Worm (Caenorhabditis elegans) whole organism, L1 larva: Measurements from ENCODE around the gene pdl-1.

Experiments used
- ama-1 ChIP-seq: fragments of 150-350 bp; optimal IDR thresholded peaks from 2 replicates; lab custom pipeline; 2014
- ceh-82 ChIP-seq, 3 experiments: fragments of 150-350 bp in 1 of 3; sonication (generic microtip) in 2 of 3; optimal IDR thresholded peaks; 2 replicates each; lab custom pipeline; 2014 to 2017; ENCODE audit warnings: missing biosample characterization in 3 of 3, missing genetic modification characterization in 3 of 3
- ces-1 ChIP-seq: fragments of 150-350 bp; optimal IDR thresholded peaks from 2 replicates; lab custom pipeline; 2014; ENCODE audit warnings: missing biosample characterization, missing genetic modification reagents, missing genetic modification characterization
- efl-3 ChIP-seq: fragments of 200-800 bp; sonication (Bioruptor generic); optimal IDR thresholded peaks from 2 replicates; lab custom pipeline; 2018; ENCODE audit warnings: mild to moderate bottlenecking, missing genetic modification characterization, missing compliant biosample characterization
- fos-1 ChIP-seq: fragments of 150-350 bp; optimal IDR thresholded peaks from 2 replicates; lab custom pipeline; 2014; ENCODE audit warnings: missing biosample characterization, missing genetic modification characterization
- isw-1 ChIP-seq: fragments of 200-800 bp; sonication (Bioruptor generic); IDR thresholded peaks from 2 replicates; pipeline ENCODE4 v1.3.6; 2022; ENCODE audit warnings: missing genetic modification characterization, missing compliant biosample characterization
- lin-35 ChIP-seq, 2 experiments: fragments of 150-350 bp; optimal IDR thresholded peaks; 2 replicates each; lab custom pipeline; 2014; ENCODE audit warnings: missing biosample characterization in 2 of 2, missing genetic modification characterization in 2 of 2, missing genetic modification reagents in 2 of 2
- lin-39 ChIP-seq: fragments of 150-350 bp; optimal IDR thresholded peaks from 2 replicates; lab custom pipeline; 2014; ENCODE audit warnings: missing biosample characterization, missing genetic modification reagents, missing genetic modification characterization
- nhr-11 ChIP-seq: fragments of 150-350 bp; optimal IDR thresholded peaks from 2 replicates; lab custom pipeline; 2014; ENCODE audit warnings: missing biosample characterization, missing genetic modification characterization
- nhr-77 ChIP-seq: fragments of 150-350 bp; optimal IDR thresholded peaks from 2 replicates; lab custom pipeline; 2014; ENCODE audit warnings: missing biosample characterization, missing genetic modification characterization
- sptf-1 ChIP-seq: fragments of 150-350 bp; optimal IDR thresholded peaks from 2 replicates; lab custom pipeline; 2014; ENCODE audit warnings: missing biosample characterization, missing genetic modification characterization
- ztf-11 ChIP-seq, 2 experiments: sonication (generic microtip); optimal IDR thresholded peaks; 2 replicates each; lab custom pipeline; 2016 to 2017; ENCODE audit warnings: missing genetic modification characterization in 2 of 2, missing biosample characterization in 1 of 2, missing compliant biosample characterization in 1 of 2

- TF ChIP-seq ama-1 (no peak), lin-35 (GFP tag; optimal IDR thresholded peaks at IDR 0.05; lab: Kevin White, UChicago) (peak in 1 of 2 experiments; percentile 30), efl-3 (GFP tag; lab: Kevin White, UChicago) (no peak), nhr-11 (tag; lab: Kevin White, UChicago) (no peak), fos-1 (tag; lab: Kevin White, UChicago) (no peak), isw-1 (GFP tag; lab: Robert Waterston, UW) (no peak), ces-1 (GFP tag; lab: Kevin White, UChicago) (no peak), lin-39 (tag; lab: Kevin White, UChicago) (no peak), sptf-1 (no peak), ztf-11 (tag; optimal IDR thresholded peaks at IDR 0.05; lab: Kevin White, UChicago) (no peak), ceh-82 (tag; optimal IDR thresholded peaks at IDR 0.05; lab: Kevin White, UChicago) (no peak), nhr-77 (no peak)
These were observed 44.5 kb upstream of the pdl-1 start for ce11 chrII:7139064-7139463.
